Worm (Caenorhabditis elegans) whole organism, L2 larva: ENCODE measurements around the gene gpd-4.

ENCODE experiments used
- aly-2 ChIP-seq: fragments of 150-350 bp; optimal IDR thresholded peaks from 2 replicates; lab custom pipeline; 2014; ENCODE audit warnings: missing biosample characterization, missing genetic modification characterization
- lsy-2 ChIP-seq, 2 experiments: fragments of 150-350 bp in 1 of 2; sonication (generic microtip) in 1 of 2; optimal IDR thresholded peaks; 2 replicates each; lab custom pipeline; 2014 to 2017; ENCODE audit warnings: missing biosample characterization in 2 of 2, missing genetic modification characterization in 2 of 2
- nhr-11 ChIP-seq: fragments of 150-350 bp; optimal IDR thresholded peaks from 2 replicates; lab custom pipeline; 2014; ENCODE audit warnings: missing biosample characterization, missing genetic modification characterization
- nhr-77 ChIP-seq: fragments of 150-350 bp; optimal IDR thresholded peaks from 2 replicates; lab custom pipeline; 2014; ENCODE audit warnings: missing biosample characterization, missing genetic modification characterization
- snpc-4 ChIP-seq: fragments of 150-350 bp; optimal IDR thresholded peaks from 2 replicates; lab custom pipeline; 2014; ENCODE audit warnings: missing biosample characterization, missing genetic modification characterization
- unc-62 ChIP-seq: fragments of 150-350 bp; optimal IDR thresholded peaks from 2 replicates; lab custom pipeline; 2014; ENCODE audit warnings: missing biosample characterization, missing genetic modification reagents, missing genetic modification characterization
- ztf-4 ChIP-seq: fragments of 150-350 bp; optimal IDR thresholded peaks from 2 replicates; lab custom pipeline; 2014; ENCODE audit warnings: missing biosample characterization, missing genetic modification characterization

DNA sequence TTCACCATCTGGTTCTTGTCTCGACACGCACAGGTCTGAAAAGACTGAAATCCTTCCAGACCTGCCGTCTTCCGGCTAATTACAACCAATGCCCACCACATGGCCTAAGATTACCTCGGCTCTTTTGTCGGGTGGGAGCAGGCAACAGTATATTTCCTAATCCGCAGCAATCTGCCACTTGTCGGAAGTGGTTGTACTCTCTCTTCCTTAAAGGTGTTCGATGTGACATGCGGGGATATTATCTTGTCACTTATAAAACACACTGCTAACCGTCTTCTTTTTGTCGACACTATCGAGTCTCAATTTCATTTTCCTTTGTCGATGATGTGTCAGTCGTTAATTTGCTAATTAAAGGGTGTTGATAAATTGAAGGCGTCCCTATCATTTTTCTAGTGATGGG, 27.0 kb upstream of the gpd-4 start, which contains the start of gene F27E5.3:
- TF ChIP-seq nhr-77 (no peak), snpc-4 (no peak), unc-62 (GFP tag; lab: Kevin White, UChicago) (no peak), aly-2 (tag; lab: Kevin White, UChicago) (no peak), ztf-4 (no peak), nhr-11 (tag; lab: Kevin White, UChicago) (no peak), lsy-2 (tag; optimal IDR thresholded peaks at IDR 0.05; lab: Kevin White, UChicago) (no peak)
